Fruit fly (Drosophila melanogaster): ENCODE data around the gene mura.
A peak's percentile ranks its signal among the peaks of the same experiment; 100 is the strongest.

Gene mura

DNA sequence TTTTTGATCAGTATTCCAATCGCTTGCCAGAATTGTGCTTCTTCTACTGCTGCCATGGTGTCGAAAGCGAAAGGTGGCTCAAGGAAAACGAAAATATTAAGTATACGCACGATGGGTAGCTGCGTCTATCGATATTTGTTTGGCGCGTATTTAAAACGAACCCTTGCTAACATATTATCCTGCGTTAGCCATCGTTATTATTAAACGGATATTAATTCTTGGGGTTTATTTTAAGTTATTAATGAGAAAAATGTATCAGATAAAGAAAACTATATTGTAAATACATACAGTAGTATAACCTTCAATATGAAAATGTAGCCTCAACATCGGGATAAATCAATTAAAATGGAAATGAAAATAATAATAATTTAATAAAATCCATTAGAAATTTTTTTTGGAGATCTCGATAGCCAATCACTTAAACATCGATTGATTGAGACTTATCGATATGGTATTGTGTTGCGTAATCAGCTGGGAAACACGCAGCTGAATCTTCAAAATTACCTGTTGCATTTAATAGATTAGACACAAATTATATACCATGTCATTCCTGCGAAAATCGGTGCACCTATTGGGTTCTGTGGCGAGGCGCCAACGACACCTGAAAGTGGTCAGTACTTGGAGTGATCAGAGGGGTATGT, 3.8 kb upstream of the mura start, which contains the start of the genes CG9386 and BckdhA (continued):
- no peak for TF ChIP-seq CG31365 (tag; optimal IDR thresholded peaks at IDR 0.05)
- peak; percentile 7 for TF ChIP-seq fd3F (GFP tag; optimal IDR thresholded peaks at IDR 0.05)
- no peak for TF ChIP-seq CG15269 (tag; optimal IDR thresholded peaks at IDR 0.05)
- peak; percentile 42 for TF ChIP-seq CG7556 (GFP tag; optimal IDR thresholded peaks at IDR 0.05)
- TF ChIP-seq CG14710 (tag; optimal IDR thresholded peaks at IDR 0.05): peak; percentile 66
- peak; percentile 69 for TF ChIP-seq knrl (GFP tag; IDR thresholded peaks at IDR 0.05; ENCODE audit: partially characterized antibody)
- peak; percentile 44; the same call in 1 of the 3 replicates for TF ChIP-seq zen2 (GFP tag; IDR thresholded peaks at IDR 0.05; ENCODE audit: partially characterized antibody)
- no peak for TF ChIP-seq lov (optimal IDR thresholded peaks at IDR 0.05)
- TF ChIP-seq lov (GFP tag; IDR thresholded peaks at IDR 0.05): no peak
- peak in 1 of 2 experiments; percentile 15 for TF ChIP-seq bsh (GFP tag; optimal IDR thresholded peaks at IDR 0.05)
- no peak for TF ChIP-seq Hr78 (GFP tag; optimal IDR thresholded peaks at IDR 0.05)
- TF ChIP-seq ems (GFP tag; optimal IDR thresholded peaks at IDR 0.05): peak; percentile 53
- TF ChIP-seq CG12942 (GFP tag; optimal IDR thresholded peaks at IDR 0.05): peak; percentile 65
- no peak for TF ChIP-seq run (tag; optimal IDR thresholded peaks at IDR 0.05)
- TF ChIP-seq trem (tag; optimal IDR thresholded peaks at IDR 0.05): peak; percentile 52
- TF ChIP-seq Six4 (GFP tag; optimal IDR thresholded peaks at IDR 0.05): no peak
- peak; percentile 55 for TF ChIP-seq CG8944 (GFP tag; optimal IDR thresholded peaks at IDR 0.05)
- TF ChIP-seq CTCF (GFP tag; optimal IDR thresholded peaks at IDR 0.05): no peak
- TF ChIP-seq slp2 (GFP tag; optimal IDR thresholded peaks at IDR 0.05): peak; percentile 6
- TF ChIP-seq CG11504 (tag; optimal IDR thresholded peaks at IDR 0.05): no peak
- no peak for TF ChIP-seq corto (GFP tag; optimal IDR thresholded peaks at IDR 0.05)
- TF ChIP-seq CG17328 (GFP tag; IDR thresholded peaks at IDR 0.05): no peak
- TF ChIP-seq CG17912 (GFP tag; optimal IDR thresholded peaks at IDR 0.05): no peak
- no peak for TF ChIP-seq Jarid2 (GFP tag; optimal IDR thresholded peaks at IDR 0.05)
- no peak for TF ChIP-seq CG12219 (GFP tag; optimal IDR thresholded peaks at IDR 0.05)
- peak; percentile 71 for TF ChIP-seq Sry-δ (GFP tag; optimal IDR thresholded peaks at IDR 0.05)
- TF ChIP-seq CG10431 (GFP tag; optimal IDR thresholded peaks at IDR 0.05): no peak
- peak; percentile 60 for TF ChIP-seq HLH54F (GFP tag; optimal IDR thresholded peaks at IDR 0.05)
- TF ChIP-seq bab2 (GFP tag; optimal IDR thresholded peaks at IDR 0.05): peak; percentile 65
- no peak for TF ChIP-seq Drgx (GFP tag; IDR thresholded peaks at IDR 0.05)
- TF ChIP-seq D19B (GFP tag; optimal IDR thresholded peaks at IDR 0.05): peak; percentile 35
- peak; percentile 11 for TF ChIP-seq kay (GFP tag; optimal IDR thresholded peaks at IDR 0.05)
- no peak for TF ChIP-seq pita (GFP tag; optimal IDR thresholded peaks at IDR 0.05)
- peak; percentile 89 for TF ChIP-seq CG3995 (GFP tag; optimal IDR thresholded peaks at IDR 0.05)
- no peak for TF ChIP-seq abd-A (tag; optimal IDR thresholded peaks at IDR 0.05)
- peak; percentile 59 to 64 for TF ChIP-seq dpn (GFP tag; optimal IDR thresholded peaks at IDR 0.05)
- TF ChIP-seq CG8281 (tag; optimal IDR thresholded peaks at IDR 0.05): no peak
- peak; percentile 85 for TF ChIP-seq Dll (GFP tag; IDR thresholded peaks at IDR 0.05; ENCODE audit: partially characterized antibody)
- peak; percentile 50 for TF ChIP-seq CG12155 (GFP tag; optimal IDR thresholded peaks at IDR 0.05)
- no peak for TF ChIP-seq sim (GFP tag; IDR thresholded peaks at IDR 0.05)
- TF ChIP-seq MBD-R2 (GFP tag; IDR thresholded peaks at IDR 0.05): peak; percentile 49
- peak; percentile 28; the same call in 1 of the 2 replicates for TF ChIP-seq CG10366 (GFP tag; IDR thresholded peaks at IDR 0.05)
- no peak for TF ChIP-seq disco-r (GFP tag; optimal IDR thresholded peaks at IDR 0.05)
- peak; percentile 45 for TF ChIP-seq CG10654 (GFP tag; optimal IDR thresholded peaks at IDR 0.05)
- no peak for TF ChIP-seq CG9797 (GFP tag; optimal IDR thresholded peaks at IDR 0.05)
- TF ChIP-seq CG4424 (GFP tag; optimal IDR thresholded peaks at IDR 0.05): peak; percentile 47
- no peak for TF ChIP-seq exex (tag; optimal IDR thresholded peaks at IDR 0.05)
- TF ChIP-seq odd (GFP tag; optimal IDR thresholded peaks at IDR 0.05): peak; percentile 48
- TF ChIP-seq Atf3 (GFP tag; optimal IDR thresholded peaks at IDR 0.05): no peak
- peak; percentile 54 to 99 for TF ChIP-seq Pdp1 (GFP tag; optimal IDR thresholded peaks at IDR 0.05)
